Worm (Caenorhabditis elegans): ENCODE measurements around the gene T25B6.5.

Gene T25B6.5

ce11 chrX:9067230-9067822, 45.8 kb upstream of the T25B6.5 start:
- TF ChIP-seq lin-39 (tag; optimal IDR thresholded peaks at IDR 0.05) (peak; percentile 53), nhr-23 (tag; optimal IDR thresholded peaks at IDR 0.05) (no peak)

DNA sequence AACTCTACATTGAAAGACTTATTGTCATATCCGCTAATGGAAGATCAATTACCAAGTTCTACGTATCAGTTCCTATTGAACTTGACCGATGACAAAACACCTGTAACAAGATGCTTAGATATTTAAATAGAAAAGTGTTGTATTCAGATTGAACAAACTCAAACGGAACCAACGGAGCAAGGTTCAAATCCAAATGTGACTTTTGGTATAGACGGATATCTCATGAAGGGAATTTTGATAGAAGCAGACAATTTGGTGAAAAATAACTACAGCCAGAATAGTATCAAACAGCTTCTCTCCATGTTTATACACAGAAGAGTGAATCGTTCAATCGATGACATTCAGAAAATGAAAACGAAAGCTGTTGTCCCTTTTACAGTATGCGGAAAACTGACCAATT, 41.9 kb upstream of the T25B6.5 start:
- TF ChIP-seq mml-1 (tag; optimal IDR thresholded peaks at IDR 0.05): no peak
- no peak for TF ChIP-seq skn-1 (tag; optimal IDR thresholded peaks at IDR 0.05)
- no peak for TF ChIP-seq lin-15B (tag; optimal IDR thresholded peaks at IDR 0.05)
- TF ChIP-seq elt-3 (tag; optimal IDR thresholded peaks at IDR 0.05): no peak
- no peak for TF ChIP-seq sea-2 (GFP tag; optimal IDR thresholded peaks at IDR 0.05)
- TF ChIP-seq fkh-2 (tag; optimal IDR thresholded peaks at IDR 0.05): no peak
- TF ChIP-seq snpc-4 (tag; optimal IDR thresholded peaks at IDR 0.05): no peak
- no peak for TF ChIP-seq nhr-25 (tag; optimal IDR thresholded peaks at IDR 0.05)
- no peak for TF ChIP-seq elt-1 (tag; optimal IDR thresholded peaks at IDR 0.05)
- no peak for TF ChIP-seq nhr-76 (tag; optimal IDR thresholded peaks at IDR 0.05)
- no peak for TF ChIP-seq unc-62 (GFP tag; optimal IDR thresholded peaks at IDR 0.05)
- no peak for TF ChIP-seq jun-1 (tag; optimal IDR thresholded peaks at IDR 0.05)
- TF ChIP-seq nhr-77 (tag; optimal IDR thresholded peaks at IDR 0.05): no peak
- no peak for TF ChIP-seq ZK546.5 (tag; optimal IDR thresholded peaks at IDR 0.05)
- TF ChIP-seq ceh-28 (tag; optimal IDR thresholded peaks at IDR 0.05): no peak
- TF ChIP-seq hmg-11 (tag; optimal IDR thresholded peaks at IDR 0.05): no peak
- TF ChIP-seq fkh-10 (GFP tag; optimal IDR thresholded peaks at IDR 0.05): no peak
- no peak for TF ChIP-seq nfya-1 (tag; optimal IDR thresholded peaks at IDR 0.05; ENCODE audit: insufficient read depth)
- no peak for TF ChIP-seq zag-1 (tag; optimal IDR thresholded peaks at IDR 0.05)

- TF ChIP-seq lsy-12 (tag; optimal IDR thresholded peaks at IDR 0.05) (no peak), elt-1 (tag; optimal IDR thresholded peaks at IDR 0.05) (no peak), nhr-237 (tag; optimal IDR thresholded peaks at IDR 0.05) (no peak), nfya-1 (tag; optimal IDR thresholded peaks at IDR 0.05; ENCODE audit: insufficient read depth) (no peak), ceh-82 (tag; optimal IDR thresholded peaks at IDR 0.05) (no peak), nhr-43 (tag; optimal IDR thresholded peaks at IDR 0.05; ENCODE audit: poor library complexity, severe bottlenecking) (no peak), nhr-23 (tag; optimal IDR thresholded peaks at IDR 0.05) (no peak), nhr-76 (tag; optimal IDR thresholded peaks at IDR 0.05) (no peak), skn-1 (tag; optimal IDR thresholded peaks at IDR 0.05) (no peak), R02D3.7 (tag; optimal IDR thresholded peaks at IDR 0.05) (no peak), pqm-1 (tag; optimal IDR thresholded peaks at IDR 0.05) (no peak)
Observed at ce11 chrX:9062523-9062922, 41.0 kb upstream of the T25B6.5 start, which contains the start of gene F47E1.4. TSS of gene F47E1.4 (plus strand) at chrX:9062823.

DNA sequence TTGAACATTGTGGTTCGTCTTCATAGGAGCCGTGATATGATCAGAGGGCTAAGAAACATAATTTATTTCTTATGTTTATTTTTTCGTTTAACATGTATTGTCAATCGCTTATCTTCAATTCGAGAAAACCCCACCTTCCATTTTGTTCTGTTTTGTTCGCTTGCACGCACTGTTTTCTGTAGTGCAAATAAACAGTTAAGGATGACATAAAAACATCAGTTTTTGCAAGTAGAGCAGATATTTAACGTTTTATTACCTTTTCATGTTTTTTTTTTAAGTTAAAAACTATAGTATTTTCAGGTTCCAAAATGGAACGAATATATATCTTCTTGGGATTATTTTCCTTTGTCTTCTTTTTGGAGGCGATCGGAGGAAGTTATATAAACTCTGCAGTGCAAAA, 35.8 kb upstream of the T25B6.5 start, which contains the start of gene F47E1.2:
Gene F47E1.2, plus strand, starts transcription at position 301 of the 400 bp plus-strand sequence.
- no peak for TF ChIP-seq fkh-10 (GFP tag; optimal IDR thresholded peaks at IDR 0.05)
- no peak for TF ChIP-seq nhr-76 (tag; optimal IDR thresholded peaks at IDR 0.05)
- no peak for TF ChIP-seq nhr-23 (tag; optimal IDR thresholded peaks at IDR 0.05)
- no peak for TF ChIP-seq nhr-43 (tag; optimal IDR thresholded peaks at IDR 0.05; ENCODE audit: poor library complexity, severe bottlenecking)
- TF ChIP-seq elt-2 (tag; optimal IDR thresholded peaks at IDR 0.05): no peak
- TF ChIP-seq fos-1 (tag; optimal IDR thresholded peaks at IDR 0.05): no peak
- TF ChIP-seq aly-2 (tag; optimal IDR thresholded peaks at IDR 0.05): no peak
- no peak for TF ChIP-seq jun-1 (tag; optimal IDR thresholded peaks at IDR 0.05)
- no peak for TF ChIP-seq hmg-11 (tag; optimal IDR thresholded peaks at IDR 0.05)
- TF ChIP-seq ztf-4 (tag; optimal IDR thresholded peaks at IDR 0.05): no peak
- TF ChIP-seq ceh-28 (tag; optimal IDR thresholded peaks at IDR 0.05): no peak
- no peak for TF ChIP-seq unc-39 (tag; optimal IDR thresholded peaks at IDR 0.05)
- TF ChIP-seq nfya-1 (tag; optimal IDR thresholded peaks at IDR 0.05; ENCODE audit: insufficient read depth): no peak
- TF ChIP-seq ceh-9 (tag; optimal IDR thresholded peaks at IDR 0.05): no peak
- TF ChIP-seq eor-1 (tag; optimal IDR thresholded peaks at IDR 0.05): no peak
- no peak for TF ChIP-seq sea-2 (GFP tag; optimal IDR thresholded peaks at IDR 0.05)
- TF ChIP-seq elt-3 (tag; optimal IDR thresholded peaks at IDR 0.05): no peak
- TF ChIP-seq nhr-67 (tag; optimal IDR thresholded peaks at IDR 0.05): no peak
- no peak for TF ChIP-seq ama-1 (optimal IDR thresholded peaks at IDR 0.05)

All from whole organism, L3 larva.